Fruit fly (Drosophila melanogaster) whole organism, pupa: ENCODE measurements around the gene Mettl5.
A peak's percentile ranks its signal among the peaks of the same experiment; 100 is the strongest.

ENCODE experiments used
- CG13204 ChIP-seq: fragments of 200-800 bp; sonication (Bioruptor generic); optimal IDR thresholded peaks from 2 replicates; lab custom pipeline; 2018; ENCODE audit warnings: missing biosample characterization, mild to moderate bottlenecking, missing genetic modification characterization, moderate library complexity
- CG14655 ChIP-seq: fragments of 200-800 bp; sonication (Bioruptor generic); optimal IDR thresholded peaks from 3 replicates; lab custom pipeline; 2017; ENCODE audit warnings: mild to moderate bottlenecking, missing biosample characterization, missing genetic modification reagents, missing genetic modification characterization
- CG15710 ChIP-seq: fragments of 200-800 bp; sonication (Bioruptor generic); optimal IDR thresholded peaks from 2 replicates; lab custom pipeline; 2018; ENCODE audit warnings: missing biosample characterization, mild to moderate bottlenecking, missing genetic modification characterization, moderate library complexity
- CG17806 ChIP-seq: fragments of 200-800 bp; sonication (Bioruptor generic); optimal IDR thresholded peaks from 2 replicates; lab custom pipeline; 2018; ENCODE audit warnings: missing biosample characterization, mild to moderate bottlenecking, missing genetic modification characterization, moderate library complexity
- CG32121 ChIP-seq: fragments of 200-800 bp; sonication (Bioruptor generic); IDR thresholded peaks from 2 replicates; pipeline ENCODE4 v1.3.6; 2022; ENCODE audit warnings: missing biosample characterization, missing genetic modification characterization
- CG4496 ChIP-seq: fragments of 200-800 bp; sonication (Bioruptor generic); IDR thresholded peaks from 3 replicates; pipeline ENCODE4 v1.3.6; 2022; ENCODE audit warnings: missing biosample characterization, missing genetic modification characterization
- CG8159 ChIP-seq: fragments of 200-800 bp; sonication (Bioruptor generic); optimal IDR thresholded peaks from 3 replicates; lab custom pipeline; 2018; ENCODE audit warnings: missing biosample characterization, mild to moderate bottlenecking, missing genetic modification characterization, moderate library complexity
- CG8301 ChIP-seq: fragments of 200-800 bp; sonication (Bioruptor generic); optimal IDR thresholded peaks from 2 replicates; lab custom pipeline; 2018; ENCODE audit warnings: missing biosample characterization, mild to moderate bottlenecking, missing genetic modification characterization
- CG9948 ChIP-seq: fragments of 200-800 bp; sonication (Bioruptor generic); optimal IDR thresholded peaks from 2 replicates; lab custom pipeline; 2018; ENCODE audit warnings: missing biosample characterization, mild to moderate bottlenecking, missing genetic modification characterization, moderate library complexity
- EcR ChIP-seq: fragments of 200-800 bp; sonication (Bioruptor generic); optimal IDR thresholded peaks from 3 replicates; lab custom pipeline; 2019; ENCODE audit warnings: missing biosample characterization, missing genetic modification characterization, mild to moderate bottlenecking, moderate library complexity, missing genetic modification reagents
- Pif1A ChIP-seq: fragments of 200-800 bp; sonication (Bioruptor generic); optimal IDR thresholded peaks from 3 replicates; lab custom pipeline; 2016; ENCODE audit warnings: missing biosample characterization, missing genetic modification characterization
- Snoo ChIP-seq: fragments of 200-800 bp; sonication (Bioruptor generic); optimal IDR thresholded peaks from 3 replicates; lab custom pipeline; 2017; ENCODE audit warnings: missing biosample characterization, mild to moderate bottlenecking, missing genetic modification characterization, inconsistent platforms
- fd96Ca ChIP-seq: fragments of 200-800 bp; sonication (Bioruptor generic); IDR thresholded peaks from 3 replicates; pipeline ENCODE4 v1.3.6; 2022; ENCODE audit warnings: missing biosample characterization, missing genetic modification characterization

DNA sequence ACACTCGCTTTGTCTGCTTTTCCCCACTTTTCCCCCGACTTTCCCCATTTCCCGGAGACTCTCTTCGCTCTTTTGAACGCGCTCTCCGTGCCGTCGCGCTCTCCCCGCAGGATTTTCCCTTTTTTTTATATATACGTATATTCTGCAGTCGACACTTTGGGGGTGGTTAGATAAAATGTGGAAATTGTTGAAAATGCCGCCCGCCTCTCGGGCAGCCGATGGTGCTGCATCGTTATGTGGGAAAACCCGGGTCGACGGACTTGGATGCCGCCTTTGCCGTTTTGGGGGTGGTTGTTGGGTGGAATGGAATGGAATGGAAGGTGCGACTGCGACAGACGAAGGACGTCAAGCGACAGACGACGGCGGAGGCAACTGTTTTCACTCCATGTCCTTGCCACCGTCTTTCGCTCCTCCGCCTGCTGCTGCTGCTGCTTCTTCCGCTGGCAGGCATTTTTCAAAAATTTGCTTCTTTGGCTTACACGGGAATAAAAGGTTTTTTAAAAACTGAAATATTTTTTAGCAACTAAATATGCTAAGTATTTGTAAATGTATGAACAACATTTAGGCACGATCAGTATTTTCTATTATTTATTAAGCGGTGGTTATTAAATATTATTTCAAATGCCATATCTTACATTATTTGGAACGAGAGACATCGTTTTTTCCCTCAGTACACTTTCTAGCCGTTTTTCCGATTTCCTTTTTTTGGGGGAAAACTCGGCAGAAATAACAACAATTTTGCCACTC lies 32.6 kb upstream of the Mettl5 start:
- TF ChIP-seq CG32121 (GFP tag; lab: Robert Waterston, UW) (no peak), CG8301 (no peak), CG13204 (GFP tag; lab: Kevin White, UChicago) (peak; percentile 53), fd96Ca (no peak), CG8159 (tag; lab: Kevin White, UChicago) (peak; percentile 42), EcR (GFP tag; lab: Kevin White, UChicago) (peak; percentile 59), Pif1A (GFP tag; lab: Kevin White, UChicago) (no peak), CG17806 (tag; lab: Kevin White, UChicago) (peak; percentile 4), CG14655 (GFP tag; lab: Kevin White, UChicago) (no peak), CG4496 (GFP tag; lab: Robert Waterston, UW) (no peak), Snoo (no peak), CG9948 (tag; lab: Kevin White, UChicago) (no peak), CG15710 (no peak)
